Worm (Caenorhabditis elegans) whole organism, young adult: ENCODE results near the gene ssup-72.

ENCODE experiments used
- B0019.2 ChIP-seq: fragments of 200-800 bp; sonication (Bioruptor generic); conservative IDR thresholded peaks from 2 replicates; pipeline ENCODE4 v1.3.6; 2022; ENCODE audit warnings: missing genetic modification reagents, missing genetic modification characterization, missing compliant biosample characterization
- D2030.7 ChIP-seq: fragments of 200-800 bp; sonication (Bioruptor generic); IDR thresholded peaks from 2 replicates; pipeline ENCODE4 v1.3.6; 2022; ENCODE audit warnings: missing genetic modification reagents, missing genetic modification characterization, missing compliant biosample characterization
- F10E7.11 ChIP-seq: sonication (generic microtip); optimal IDR thresholded peaks from 2 replicates; lab custom pipeline; 2017; ENCODE audit warnings: mild to moderate bottlenecking, missing genetic modification characterization, moderate library complexity, missing compliant biosample characterization
- F23B12.7 ChIP-seq: sonication (generic microtip); optimal IDR thresholded peaks from 2 replicates; lab custom pipeline; 2017; ENCODE audit warnings: missing genetic modification characterization, mild to moderate bottlenecking, missing compliant biosample characterization, antibody characterized with exemption, moderate library complexity; ENCODE audit not compliant: insufficient read depth
- F37B4.10 ChIP-seq: fragments of 200-800 bp; sonication (Bioruptor generic); IDR thresholded peaks from 2 replicates; pipeline ENCODE4 v1.3.6; 2022; ENCODE audit warnings: missing genetic modification characterization, missing compliant biosample characterization
- F49E8.2 ChIP-seq: sonication (generic microtip); optimal IDR thresholded peaks from 3 replicates; lab custom pipeline; 2017; ENCODE audit warnings: missing genetic modification characterization, mild to moderate bottlenecking, missing compliant biosample characterization, antibody characterized with exemption, moderate library complexity; ENCODE audit not compliant: insufficient read depth
- F55B11.4 ChIP-seq: sonication (generic microtip); optimal IDR thresholded peaks from 2 replicates; lab custom pipeline; 2016; ENCODE audit warnings: missing compliant biosample characterization, missing genetic modification characterization, borderline replicate concordance; ENCODE audit not compliant: insufficient read depth
- K12H6.12 ChIP-seq: fragments of 200-800 bp; sonication (Bioruptor generic); optimal IDR thresholded peaks from 2 replicates; lab custom pipeline; 2018; ENCODE audit warnings: mild to moderate bottlenecking, missing genetic modification characterization, missing compliant biosample characterization
- T26A5.8 ChIP-seq: sonication (generic microtip); optimal IDR thresholded peaks from 2 replicates; lab custom pipeline; 2016; ENCODE audit warnings: missing genetic modification characterization, missing compliant biosample characterization
- Y79H2A.3 ChIP-seq: fragments of 200-800 bp; sonication (Bioruptor generic); conservative IDR thresholded peaks from 2 replicates; pipeline ENCODE4 v1.3.6; 2022; ENCODE audit warnings: missing genetic modification reagents, missing genetic modification characterization, missing compliant biosample characterization
- ZK185.1 ChIP-seq: sonication (generic microtip); optimal IDR thresholded peaks from 2 replicates; lab custom pipeline; 2016; ENCODE audit warnings: mild to moderate bottlenecking, missing genetic modification characterization, missing compliant biosample characterization; ENCODE audit not compliant: poor library complexity, severe bottlenecking
- akir-1 ChIP-seq: fragments of 200-800 bp; sonication (Bioruptor generic); optimal IDR thresholded peaks from 2 replicates; lab custom pipeline; 2018; ENCODE audit warnings: mild to moderate bottlenecking, missing genetic modification characterization, moderate library complexity, missing compliant biosample characterization
- aptf-2 ChIP-seq: fragments of 200-800 bp; sonication (Bioruptor generic); conservative IDR thresholded peaks from 2 replicates; pipeline ENCODE4 v1.3.6; 2022; ENCODE audit warnings: missing genetic modification reagents, missing genetic modification characterization, missing compliant biosample characterization
- attf-5 ChIP-seq: fragments of 200-800 bp; sonication (Bioruptor generic); optimal IDR thresholded peaks from 2 replicates; lab custom pipeline; 2018; ENCODE audit warnings: mild to moderate bottlenecking, missing genetic modification characterization, missing compliant biosample characterization
- ceh-100 ChIP-seq: fragments of 200-800 bp; sonication (Bioruptor generic); IDR thresholded peaks from 2 replicates; pipeline ENCODE4 v1.3.6; 2022; ENCODE audit warnings: missing genetic modification reagents, missing genetic modification characterization, missing compliant biosample characterization
- ceh-27 ChIP-seq: fragments of 200-800 bp; sonication (Bioruptor generic); optimal IDR thresholded peaks from 2 replicates; lab custom pipeline; 2018; ENCODE audit warnings: mild to moderate bottlenecking, missing genetic modification characterization, moderate library complexity, missing compliant biosample characterization
- ceh-40 ChIP-seq: fragments of 200-800 bp; sonication (Bioruptor generic); IDR thresholded peaks from 2 replicates; pipeline ENCODE4 v1.3.6; 2022; ENCODE audit warnings: missing genetic modification characterization, missing compliant biosample characterization
- ceh-58 ChIP-seq: fragments of 200-800 bp; sonication (Bioruptor generic); IDR thresholded peaks from 2 replicates; pipeline ENCODE4 v1.3.6; 2022; ENCODE audit warnings: missing genetic modification characterization, missing compliant biosample characterization
- ceh-91 ChIP-seq: fragments of 200-800 bp; sonication (Bioruptor generic); IDR thresholded peaks from 2 replicates; pipeline ENCODE4 v1.3.6; 2022; ENCODE audit warnings: missing genetic modification reagents, missing genetic modification characterization, missing compliant biosample characterization
- chd-7 ChIP-seq: sonication (generic microtip); optimal IDR thresholded peaks from 2 replicates; lab custom pipeline; 2016; ENCODE audit warnings: mild to moderate bottlenecking, missing genetic modification characterization, moderate library complexity, missing compliant biosample characterization
- dpff-1 ChIP-seq: sonication (generic microtip); optimal IDR thresholded peaks from 2 replicates; lab custom pipeline; 2017; ENCODE audit warnings: mild to moderate bottlenecking, missing genetic modification characterization, missing compliant biosample characterization
- egl-44 ChIP-seq: fragments of 200-800 bp; sonication (Bioruptor generic); IDR thresholded peaks from 2 replicates; pipeline ENCODE4 v1.3.6; 2022; ENCODE audit warnings: missing genetic modification reagents, missing genetic modification characterization, missing compliant biosample characterization
- ets-4 ChIP-seq: fragments of 200-800 bp; sonication (Bioruptor generic); optimal IDR thresholded peaks from 2 replicates; lab custom pipeline; 2018; ENCODE audit warnings: mild to moderate bottlenecking, missing genetic modification characterization, missing compliant biosample characterization
- fkh-3 ChIP-seq: sonication (generic microtip); optimal IDR thresholded peaks from 2 replicates; lab custom pipeline; 2016; ENCODE audit warnings: mild to moderate bottlenecking, missing genetic modification characterization, missing compliant biosample characterization
- him-1 ChIP-seq: sonication (generic microtip); optimal IDR thresholded peaks from 2 replicates; lab custom pipeline; 2016; ENCODE audit warnings: missing genotype, missing genetic modification reagents, missing genetic modification characterization, missing compliant biosample characterization
- hsf-1 ChIP-seq: fragments of 200-800 bp; sonication (Bioruptor generic); IDR thresholded peaks from 2 replicates; pipeline ENCODE4 v1.3.6; 2022; ENCODE audit warnings: missing genetic modification reagents, missing genetic modification characterization, missing compliant biosample characterization
- lin-54 ChIP-seq: fragments of 200-800 bp; sonication (Bioruptor generic); optimal IDR thresholded peaks from 2 replicates; lab custom pipeline; 2018; ENCODE audit warnings: mild to moderate bottlenecking, missing genetic modification characterization, missing compliant biosample characterization
- madf-3 ChIP-seq: fragments of 200-800 bp; sonication (Bioruptor generic); IDR thresholded peaks from 2 replicates; pipeline ENCODE4 v1.3.6; 2022; ENCODE audit warnings: missing genetic modification reagents, missing genetic modification characterization, missing compliant biosample characterization
- madf-6 ChIP-seq: fragments of 200-800 bp; sonication (Bioruptor generic); IDR thresholded peaks from 2 replicates; pipeline ENCODE4 v1.3.6; 2022; ENCODE audit warnings: missing genetic modification reagents, missing genetic modification characterization, missing compliant biosample characterization
- madf-8 ChIP-seq: fragments of 200-800 bp; sonication (Bioruptor generic); conservative IDR thresholded peaks from 2 replicates; pipeline ENCODE4 v1.3.6; 2022; ENCODE audit warnings: missing genetic modification reagents, missing genetic modification characterization, missing compliant biosample characterization
- mxl-1 ChIP-seq: sonication (generic microtip); optimal IDR thresholded peaks from 2 replicates; lab custom pipeline; 2016; ENCODE audit warnings: missing genetic modification characterization, missing compliant biosample characterization
- nhr-80 ChIP-seq: sonication (generic microtip); optimal IDR thresholded peaks from 2 replicates; lab custom pipeline; 2016; ENCODE audit warnings: missing genetic modification characterization, missing compliant biosample characterization
- pha-4 ChIP-seq: fragments of 150-350 bp; sonication (generic microtip); optimal IDR thresholded peaks from 2 replicates; lab custom pipeline; 2014; ENCODE audit warnings: missing biosample characterization, missing genetic modification reagents, missing genetic modification characterization
- rec-8 ChIP-seq, 2 experiments: sonication (generic microtip); optimal IDR thresholded peaks; 2 replicates each; lab custom pipeline; 2016; ENCODE audit warnings: mild to moderate bottlenecking in 2 of 2, missing genetic modification characterization in 2 of 2, missing genetic modification reagents in 2 of 2, missing genotype in 2 of 2, missing biosample characterization in 1 of 2, missing compliant biosample characterization in 1 of 2, moderate library complexity in 1 of 2
- snpc-1.1 ChIP-seq: sonication (generic microtip); optimal IDR thresholded peaks from 2 replicates; lab custom pipeline; 2017; ENCODE audit warnings: missing genetic modification characterization, mild to moderate bottlenecking, missing compliant biosample characterization, antibody characterized with exemption, moderate library complexity, missing genotype, missing genetic modification reagents; ENCODE audit not compliant: insufficient read depth
- unc-130 ChIP-seq: sonication (generic microtip); optimal IDR thresholded peaks from 2 replicates; lab custom pipeline; 2016; ENCODE audit warnings: missing genetic modification reagents, missing genetic modification characterization, missing compliant biosample characterization
- ztf-18 ChIP-seq: sonication (generic microtip); optimal IDR thresholded peaks from 2 replicates; lab custom pipeline; 2016; ENCODE audit warnings: missing genotype, mild to moderate bottlenecking, missing genetic modification characterization, missing compliant biosample characterization
- ztf-25 ChIP-seq: fragments of 200-800 bp; sonication (Bioruptor generic); IDR thresholded peaks from 2 replicates; pipeline ENCODE4 v1.3.6; 2022; ENCODE audit warnings: missing genetic modification reagents, missing genetic modification characterization, missing compliant biosample characterization
- ztf-3 ChIP-seq: fragments of 200-800 bp; sonication (Bioruptor generic); optimal IDR thresholded peaks from 2 replicates; lab custom pipeline; 2018; ENCODE audit warnings: mild to moderate bottlenecking, missing genetic modification characterization, missing compliant biosample characterization
- ztf-6 ChIP-seq: fragments of 200-800 bp; sonication (Bioruptor generic); IDR thresholded peaks from 2 replicates; pipeline ENCODE4 v1.3.6; 2022; ENCODE audit warnings: missing genetic modification reagents, missing genetic modification characterization, missing compliant biosample characterization

The ssup-72 gene

ce11 chrII:6741428-6741827, 35.0 kb upstream of the ssup-72 start, which contains the start of gene exos-8 (continued):
- TF ChIP-seq ets-4 (GFP tag; lab: Kevin White, UChicago) (no peak), Y79H2A.3 (no peak), ZK185.1 (peak; percentile 48), B0019.2 (no peak), egl-44 (GFP tag; lab: Robert Waterston, UW) (0 out of 2 replicates have a peak, but pooled peaks have one; percentile 20), ztf-25 (GFP tag; lab: Robert Waterston, UW) (no peak), attf-5 (peak; percentile 87), F23B12.7 (peak; percentile 86), madf-6 (GFP tag; lab: Robert Waterston, UW) (0 out of 2 replicates have a peak, but pooled peaks have one; percentile 16), unc-130 (GFP tag; lab: Kevin White, UChicago) (peak; percentile 71), ceh-100 (GFP tag; lab: Robert Waterston, UW) (peak; percentile 97), nhr-80 (tag; lab: Kevin White, UChicago) (peak; percentile 54), F55B11.4 (tag; lab: Kevin White, UChicago) (no peak), lin-54 (GFP tag; lab: Kevin White, UChicago) (peak; percentile 40), madf-3 (0 out of 2 replicates have a peak, but pooled peaks have one; percentile 15), ceh-40 (no peak), ceh-27 (GFP tag; lab: Kevin White, UChicago) (peak; percentile 60), rec-8 (tag; optimal IDR thresholded peaks at IDR 0.05; lab: Kevin White, UChicago) (peak in 1 of 2 experiments; percentile 39), him-1 (tag; lab: Kevin White, UChicago) (peak; percentile 12), aptf-2 (GFP tag; lab: Robert Waterston, UW) (0 out of 2 replicates have a peak, but pooled peaks have one; percentile 60), mxl-1 (tag; lab: Kevin White, UChicago) (no peak), madf-8 (GFP tag; lab: Robert Waterston, UW) (peak; percentile 36; the same call in 1 of the 2 replicates), T26A5.8 (no peak), fkh-3 (no peak), ceh-58 (no peak), D2030.7 (GFP tag; lab: Robert Waterston, UW) (peak; percentile 69; the same call in 1 of the 2 replicates), snpc-1.1 (tag; lab: Kevin White, UChicago) (no peak), ztf-3 (no peak), ztf-18 (peak; percentile 33), K12H6.12 (peak; percentile 32)

ce11 chrII:6742614-6743013, 33.8 kb upstream of the ssup-72 start, which contains the start of gene F41G3.6:
TSS of gene F41G3.6 (plus strand) at chrII:6742914.
- TF ChIP-seq F37B4.10 (GFP tag; lab: Robert Waterston, UW) (no peak), pha-4 (tag; lab: Kevin White, UChicago) (no peak), ceh-91 (GFP tag; lab: Robert Waterston, UW) (no peak), F49E8.2 (tag; lab: Kevin White, UChicago) (no peak), ztf-6 (GFP tag; lab: Robert Waterston, UW) (no peak), F23B12.7 (no peak), akir-1 (no peak), F10E7.11 (tag; lab: Kevin White, UChicago) (no peak), aptf-2 (GFP tag; lab: Robert Waterston, UW) (no peak), dpff-1 (no peak), chd-7 (tag; lab: Kevin White, UChicago) (no peak), hsf-1 (GFP tag; lab: Robert Waterston, UW) (no peak)
- TF ChIP-seq, all 124 proteins: peak for 0
